Fruit fly (Drosophila melanogaster) whole organism, prepupa: ENCODE measurements around the gene Sulf1.
A peak's percentile ranks its signal among the peaks of the same experiment; 100 is the strongest.

Experiments used
- CG10631 ChIP-seq: fragments of 200-800 bp; sonication (Bioruptor generic); optimal IDR thresholded peaks from 2 replicates; lab custom pipeline; 2016; ENCODE audit warnings: missing biosample characterization, missing genetic modification characterization
- CG10669 ChIP-seq: fragments of 200-800 bp; sonication (Bioruptor generic); optimal IDR thresholded peaks from 3 replicates; lab custom pipeline; 2018; ENCODE audit warnings: missing biosample characterization, mild to moderate bottlenecking, missing genetic modification characterization, moderate library complexity
- CG11294 ChIP-seq: fragments of 200-800 bp; sonication (Bioruptor generic); IDR thresholded peaks from 2 replicates; pipeline ENCODE4 v1.3.6; 2022; ENCODE audit warnings: missing biosample characterization, missing genetic modification characterization
- CG11762 ChIP-seq: fragments of 200-800 bp; sonication (Bioruptor generic); optimal IDR thresholded peaks from 3 replicates; lab custom pipeline; 2016; ENCODE audit warnings: missing biosample characterization, missing genetic modification characterization; ENCODE audit not compliant: insufficient read depth
- CG11902 ChIP-seq: fragments of 200-800 bp; sonication (Bioruptor generic); optimal IDR thresholded peaks from 3 replicates; lab custom pipeline; 2016; ENCODE audit warnings: missing biosample characterization, missing genetic modification characterization
- CG15336 ChIP-seq: fragments of 200-800 bp; sonication (Bioruptor generic); IDR thresholded peaks from 2 replicates; pipeline ENCODE4 v1.3.6; 2022; ENCODE audit warnings: missing biosample characterization, missing genetic modification characterization
- CG1621 ChIP-seq: fragments of 200-800 bp; sonication (Bioruptor generic); optimal IDR thresholded peaks from 3 replicates; lab custom pipeline; 2018; ENCODE audit warnings: missing biosample characterization, mild to moderate bottlenecking, missing genetic modification characterization
- CG16779 ChIP-seq: fragments of 200-800 bp; sonication (Bioruptor generic); optimal IDR thresholded peaks from 3 replicates; lab custom pipeline; 2017; ENCODE audit warnings: missing biosample characterization, mild to moderate bottlenecking, missing genetic modification characterization
- CG31627 ChIP-seq: fragments of 200-800 bp; sonication (Bioruptor generic); optimal IDR thresholded peaks from 3 replicates; lab custom pipeline; 2016; ENCODE audit warnings: missing biosample characterization, missing genetic modification characterization
- CG34406 ChIP-seq: fragments of 200-800 bp; sonication (Bioruptor generic); optimal IDR thresholded peaks from 3 replicates; lab custom pipeline; 2016; ENCODE audit warnings: missing biosample characterization, missing genetic modification characterization
- CG3919 ChIP-seq: fragments of 200-800 bp; sonication (Bioruptor generic); optimal IDR thresholded peaks from 3 replicates; lab custom pipeline; 2016; ENCODE audit warnings: missing biosample characterization, missing genetic modification characterization
- CG4318 ChIP-seq: fragments of 200-800 bp; sonication (Bioruptor generic); optimal IDR thresholded peaks from 3 replicates; lab custom pipeline; 2017; ENCODE audit warnings: missing biosample characterization, mild to moderate bottlenecking, missing genetic modification characterization
- CG6163 ChIP-seq: fragments of 200-800 bp; sonication (Bioruptor generic); IDR thresholded peaks from 3 replicates; pipeline ENCODE4 v1.3.6; 2022; ENCODE audit warnings: missing biosample characterization, missing genetic modification characterization
- CG6276 ChIP-seq: fragments of 200-800 bp; sonication (Bioruptor generic); optimal IDR thresholded peaks from 2 replicates; lab custom pipeline; 2017; ENCODE audit warnings: missing biosample characterization, mild to moderate bottlenecking, missing genetic modification characterization
- CG6792 ChIP-seq: fragments of 200-800 bp; sonication (Bioruptor generic); optimal IDR thresholded peaks from 3 replicates; lab custom pipeline; 2016; ENCODE audit warnings: missing biosample characterization, missing genetic modification characterization
- CG6808 ChIP-seq: fragments of 200-800 bp; sonication (Bioruptor generic); optimal IDR thresholded peaks from 3 replicates; lab custom pipeline; 2017; ENCODE audit warnings: missing biosample characterization, missing genetic modification characterization, mild to moderate bottlenecking, moderate library complexity, missing genetic modification reagents
- CG6854 ChIP-seq: fragments of 200-800 bp; sonication (Bioruptor generic); optimal IDR thresholded peaks from 2 replicates; lab custom pipeline; 2017; ENCODE audit warnings: missing biosample characterization, mild to moderate bottlenecking, missing genetic modification characterization
- CG8119 ChIP-seq: fragments of 200-800 bp; sonication (Bioruptor generic); IDR thresholded peaks from 3 replicates; pipeline ENCODE4 v1.3.6; 2022; ENCODE audit warnings: missing biosample characterization, missing genetic modification characterization
- CG8319 ChIP-seq: fragments of 200-800 bp; sonication (Bioruptor generic); optimal IDR thresholded peaks from 3 replicates; lab custom pipeline; 2016; ENCODE audit warnings: missing biosample characterization, missing genetic modification characterization
- CG8632 ChIP-seq: fragments of 200-800 bp; sonication (Bioruptor generic); optimal IDR thresholded peaks from 3 replicates; lab custom pipeline; 2016; ENCODE audit warnings: missing biosample characterization, missing genetic modification characterization
- Eip93F ChIP-seq: fragments of 200-800 bp; sonication (Bioruptor generic); optimal IDR thresholded peaks from 2 replicates; lab custom pipeline; 2016; ENCODE audit warnings: missing biosample characterization, mild to moderate bottlenecking, missing genetic modification characterization
- Ets21C ChIP-seq: fragments of 200-800 bp; sonication (Bioruptor generic); optimal IDR thresholded peaks from 3 replicates; lab custom pipeline; 2016; ENCODE audit warnings: missing biosample characterization, missing genetic modification characterization
- Ets96B ChIP-seq: fragments of 200-800 bp; optimal IDR thresholded peaks from 2 replicates; lab custom pipeline; 2019; ENCODE audit warnings: missing biosample characterization, mild to moderate bottlenecking, missing genetic modification characterization, moderate library complexity
- Gug ChIP-seq: fragments of 200-800 bp; sonication (Bioruptor generic); IDR thresholded peaks from 2 replicates; pipeline ENCODE4 v1.3.6; 2022; ENCODE audit warnings: missing biosample characterization, missing genetic modification characterization
- Hr38 ChIP-seq: sonication (Bioruptor generic); optimal IDR thresholded peaks from 2 replicates; lab custom pipeline; 2016; ENCODE audit warnings: missing biosample characterization, missing genetic modification characterization
- Hr39 ChIP-seq: fragments of 200-800 bp; sonication (Bioruptor generic); optimal IDR thresholded peaks from 2 replicates; lab custom pipeline; 2016; ENCODE audit warnings: missing biosample characterization, missing genetic modification characterization
- Hr4 ChIP-seq: fragments of 200-800 bp; sonication (Bioruptor generic); optimal IDR thresholded peaks from 3 replicates; lab custom pipeline; 2016; ENCODE audit warnings: missing biosample characterization, missing genetic modification characterization
- Lpt ChIP-seq: fragments of 200-800 bp; sonication (Bioruptor generic); optimal IDR thresholded peaks from 3 replicates; lab custom pipeline; 2016; ENCODE audit warnings: missing biosample characterization, missing genetic modification characterization
- Met ChIP-seq: fragments of 200-800 bp; sonication (Bioruptor generic); optimal IDR thresholded peaks from 3 replicates; lab custom pipeline; 2016; ENCODE audit warnings: missing biosample characterization, missing genetic modification characterization
- OdsH ChIP-seq: fragments of 200-800 bp; sonication (Bioruptor generic); optimal IDR thresholded peaks from 3 replicates; lab custom pipeline; 2016; ENCODE audit warnings: missing biosample characterization, missing genetic modification characterization
- Smox ChIP-seq: fragments of 200-800 bp; sonication (Bioruptor generic); optimal IDR thresholded peaks from 3 replicates; lab custom pipeline; 2016; ENCODE audit warnings: missing biosample characterization, missing genetic modification characterization
- Sox102F ChIP-seq: fragments of 200-800 bp; sonication (Bioruptor generic); optimal IDR thresholded peaks from 2 replicates; lab custom pipeline; 2016; ENCODE audit warnings: missing biosample characterization, mild to moderate bottlenecking, missing genetic modification characterization
- Sox14 ChIP-seq: fragments of 200-800 bp; sonication (Bioruptor generic); optimal IDR thresholded peaks from 3 replicates; lab custom pipeline; 2016; ENCODE audit warnings: missing biosample characterization, missing genetic modification characterization
- Sox15 ChIP-seq: fragments of 200-800 bp; sonication (Bioruptor generic); optimal IDR thresholded peaks from 3 replicates; lab custom pipeline; 2016; ENCODE audit warnings: missing biosample characterization, missing genetic modification characterization
- achi ChIP-seq: fragments of 200-800 bp; sonication (Bioruptor generic); optimal IDR thresholded peaks from 3 replicates; lab custom pipeline; 2016; ENCODE audit warnings: missing biosample characterization, missing genetic modification characterization
- acj6 ChIP-seq: fragments of 200-800 bp; sonication (Bioruptor generic); optimal IDR thresholded peaks from 3 replicates; lab custom pipeline; 2016; ENCODE audit warnings: missing biosample characterization, missing genetic modification characterization
- cyc ChIP-seq: fragments of 200-800 bp; sonication (Bioruptor generic); optimal IDR thresholded peaks from 3 replicates; lab custom pipeline; 2016; ENCODE audit warnings: missing biosample characterization, missing genetic modification characterization
- dac ChIP-seq: fragments of 200-800 bp; sonication (Bioruptor generic); optimal IDR thresholded peaks from 2 replicates; lab custom pipeline; 2017; ENCODE audit warnings: missing biosample characterization, mild to moderate bottlenecking, missing genetic modification characterization
- dsx ChIP-seq: fragments of 200-800 bp; optimal IDR thresholded peaks from 3 replicates; lab custom pipeline; 2019; ENCODE audit warnings: missing biosample characterization, mild to moderate bottlenecking, missing genetic modification characterization, moderate library complexity; ENCODE audit not compliant: poor library complexity, severe bottlenecking
- eg ChIP-seq: fragments of 200-800 bp; sonication (Bioruptor generic); IDR thresholded peaks from 3 replicates; pipeline ENCODE4 v1.3.6; 2022; ENCODE audit warnings: missing biosample characterization, missing genetic modification characterization
- esn ChIP-seq: fragments of 200-800 bp; sonication (Bioruptor generic); optimal IDR thresholded peaks from 2 replicates; lab custom pipeline; 2016; ENCODE audit warnings: missing biosample characterization, mild to moderate bottlenecking, missing genetic modification characterization, moderate library complexity
- fd59A ChIP-seq: fragments of 200-800 bp; sonication (Bioruptor generic); optimal IDR thresholded peaks from 2 replicates; lab custom pipeline; 2017; ENCODE audit warnings: missing biosample characterization, mild to moderate bottlenecking, missing genetic modification characterization, missing genetic modification reagents
- fd85E ChIP-seq: fragments of 200-800 bp; sonication (Bioruptor generic); optimal IDR thresholded peaks from 3 replicates; lab custom pipeline; 2016; ENCODE audit warnings: missing biosample characterization, missing genetic modification characterization
- fkh ChIP-seq: fragments of 200-800 bp; sonication (Bioruptor generic); optimal IDR thresholded peaks from 3 replicates; lab custom pipeline; 2017; ENCODE audit warnings: missing biosample characterization, mild to moderate bottlenecking, missing genetic modification characterization, moderate library complexity
- lz ChIP-seq: fragments of 200-800 bp; sonication (Bioruptor generic); optimal IDR thresholded peaks from 3 replicates; lab custom pipeline; 2016; ENCODE audit warnings: missing biosample characterization, missing genetic modification characterization
- net ChIP-seq: fragments of 200-800 bp; sonication (Bioruptor generic); optimal IDR thresholded peaks from 3 replicates; lab custom pipeline; 2016; ENCODE audit warnings: missing biosample characterization, missing genetic modification characterization
- pdm3 ChIP-seq: fragments of 200-800 bp; sonication (Bioruptor generic); optimal IDR thresholded peaks from 3 replicates; lab custom pipeline; 2016; ENCODE audit warnings: missing biosample characterization, missing genetic modification characterization
- salr ChIP-seq, 2 experiments: fragments of 200-800 bp; sonication (Bioruptor generic); optimal IDR thresholded peaks; 3 replicates each; lab custom pipeline; 2016 to 2018; ENCODE audit warnings: missing biosample characterization in 2 of 2, missing genetic modification characterization in 2 of 2, mild to moderate bottlenecking in 1 of 2
- spab ChIP-seq: fragments of 200-800 bp; sonication (Bioruptor generic); optimal IDR thresholded peaks from 2 replicates; lab custom pipeline; 2017; ENCODE audit warnings: missing biosample characterization, mild to moderate bottlenecking, missing genetic modification characterization, missing genetic modification reagents
- ss ChIP-seq, 2 experiments: fragments of 200-800 bp; sonication (Bioruptor generic); optimal IDR thresholded peaks; 2 replicates in 1 of 2; 3 replicates in 1 of 2; lab custom pipeline; 2017 to 2018; ENCODE audit warnings: mild to moderate bottlenecking in 2 of 2, missing biosample characterization in 2 of 2, missing genetic modification characterization in 2 of 2, moderate library complexity in 1 of 2
- svp ChIP-seq: fragments of 200-800 bp; sonication (Bioruptor generic); peaks from one replicate; lab custom pipeline; 2016; ENCODE audit warnings: missing biosample characterization, missing genetic modification characterization
- topi ChIP-seq: fragments of 200-800 bp; sonication (Bioruptor generic); optimal IDR thresholded peaks from 3 replicates; lab custom pipeline; 2016; ENCODE audit warnings: missing biosample characterization, missing genetic modification characterization
- vri ChIP-seq: fragments of 200-800 bp; sonication (Bioruptor generic); optimal IDR thresholded peaks from 3 replicates; lab custom pipeline; 2016; ENCODE audit warnings: missing biosample characterization, mild to moderate bottlenecking, missing genetic modification characterization

The Sulf1 gene

dm6 chr3R:16368288-16368687 lies 28.9 kb upstream of the Sulf1 start, which contains the start of gene js:
Gene js (minus strand): TSS chr3R:16368306.
- TF ChIP-seq Sox14 (GFP tag; lab: Kevin White, UChicago) = peak; percentile 59
- no peak for TF ChIP-seq dsx (GFP tag; lab: Kevin White, UChicago)
- peak; percentile 66; the same call in 2 of the 3 replicates for TF ChIP-seq CG6163 (GFP tag; lab: Robert Waterston, UW)
- no peak for TF ChIP-seq esn
- no peak for TF ChIP-seq CG6854 (GFP tag; lab: Kevin White, UChicago)
- peak; percentile 53 for TF ChIP-seq Hr39 (GFP tag; lab: Kevin White, UChicago)
- no peak for TF ChIP-seq cyc
- no peak for TF ChIP-seq CG11294 (GFP tag; lab: Robert Waterston, UW)
- peak; percentile 50 for TF ChIP-seq Sox102F (GFP tag; lab: Kevin White, UChicago)
- no peak for TF ChIP-seq fkh (GFP tag; lab: Kevin White, UChicago)
- no peak for TF ChIP-seq CG10669 (GFP tag; lab: Kevin White, UChicago)
- TF ChIP-seq CG8632 (GFP tag; lab: Kevin White, UChicago) = no peak
- peak; percentile 61 for TF ChIP-seq acj6 (GFP tag; lab: Kevin White, UChicago)
- peak; percentile 76 for TF ChIP-seq pdm3 (GFP tag; lab: Kevin White, UChicago)
- TF ChIP-seq OdsH (GFP tag; lab: Kevin White, UChicago) = peak; percentile 75
- TF ChIP-seq Smox = peak; percentile 45
- peak; percentile 33 for TF ChIP-seq CG34406 (GFP tag; lab: Kevin White, UChicago)
- TF ChIP-seq Ets96B (tag; lab: Kevin White, UChicago) = no peak
- no peak for TF ChIP-seq lz (GFP tag; lab: Kevin White, UChicago)
- no peak for TF ChIP-seq CG6792 (GFP tag; lab: Kevin White, UChicago)
- peak; percentile 62 for TF ChIP-seq dac (GFP tag; lab: Kevin White, UChicago)
- TF ChIP-seq eg (GFP tag; lab: Robert Waterston, UW) = peak; percentile 62
- 0 out of 2 replicates have a peak, but pooled peaks have one; percentile 31 for TF ChIP-seq Gug (GFP tag; lab: Robert Waterston, UW)
- TF ChIP-seq net (GFP tag; lab: Kevin White, UChicago) = no peak
- TF ChIP-seq CG31627 (GFP tag; lab: Kevin White, UChicago) = peak; percentile 49
- no peak for TF ChIP-seq Hr38 (GFP tag; lab: Kevin White, UChicago)
- peak; percentile 18 for TF ChIP-seq Sox15 (GFP tag; lab: Kevin White, UChicago)
- TF ChIP-seq Met (GFP tag; lab: Kevin White, UChicago) = peak; percentile 53
- peak; percentile 78 for TF ChIP-seq CG4318 (GFP tag; lab: Kevin White, UChicago)
- peak; percentile 24 for TF ChIP-seq CG8319 (GFP tag; lab: Kevin White, UChicago)
- peak; percentile 83 for TF ChIP-seq CG8119 (GFP tag; lab: Robert Waterston, UW)
- TF ChIP-seq CG15336 = peak; percentile 84
- peak; percentile 9 for TF ChIP-seq CG10631 (GFP tag; lab: Kevin White, UChicago)
- TF ChIP-seq Lpt (GFP tag; lab: Kevin White, UChicago) = peak; percentile 75
- TF ChIP-seq Hr4 (GFP tag; lab: Kevin White, UChicago) = peak; percentile 81
- TF ChIP-seq achi (GFP tag; lab: Kevin White, UChicago) = peak; percentile 67
- no peak for TF ChIP-seq CG1621 (tag; lab: Kevin White, UChicago)
- TF ChIP-seq svp (GFP tag; lab: Kevin White, UChicago) = no peak
- peak; percentile 73 for TF ChIP-seq CG6276
- TF ChIP-seq topi (GFP tag; lab: Kevin White, UChicago) = peak; percentile 44
- no peak for TF ChIP-seq CG11902 (GFP tag; lab: Kevin White, UChicago)
- TF ChIP-seq Eip93F (GFP tag; lab: Kevin White, UChicago) = no peak
- no peak for TF ChIP-seq fd59A (GFP tag; lab: Kevin White, UChicago)
- no peak for TF ChIP-seq fd85E (GFP tag; lab: Kevin White, UChicago)
- TF ChIP-seq CG3919 (GFP tag; lab: Kevin White, UChicago) = peak; percentile 73
- TF ChIP-seq salr (GFP tag; optimal IDR thresholded peaks at IDR 0.05; lab: Kevin White, UChicago) = peak in 1 of 2 experiments; percentile 62
- TF ChIP-seq CG11762 = peak; percentile 67
- no peak for TF ChIP-seq ss (GFP tag; optimal IDR thresholded peaks at IDR 0.05; lab: Kevin White, UChicago)
- no peak for TF ChIP-seq Ets21C
- no peak for TF ChIP-seq vri (GFP tag; lab: Kevin White, UChicago)
- TF ChIP-seq spab (GFP tag; lab: Kevin White, UChicago) = no peak
- TF ChIP-seq CG6808 (GFP tag; lab: Kevin White, UChicago) = peak; percentile 27
- TF ChIP-seq CG16779 (tag; lab: Kevin White, UChicago) = no peak
